Worm (Caenorhabditis elegans): ENCODE results near the gene F49C5.10.

DNA sequence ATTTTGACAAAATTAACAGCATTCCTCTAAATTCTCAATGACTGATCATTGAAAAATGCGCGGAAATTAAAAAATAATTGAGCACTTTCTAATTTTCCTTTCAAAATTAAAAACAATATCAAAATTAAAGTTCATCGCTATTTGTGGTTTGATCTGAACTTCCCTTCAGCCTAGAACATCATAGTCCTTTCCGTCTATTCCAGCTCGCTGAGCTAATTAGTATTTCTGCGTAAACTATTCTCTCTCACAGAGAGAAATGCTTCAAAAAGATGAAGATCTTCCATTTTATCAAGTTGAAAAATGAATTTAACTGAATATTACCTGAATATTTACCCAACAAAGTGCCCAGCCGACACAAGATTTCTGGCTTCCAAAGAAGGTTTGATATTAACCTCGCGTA is 39.5 kb upstream of the F49C5.10 start, which contains the start of gene srh-68:
- TF ChIP-seq ets-7 (tag; optimal IDR thresholded peaks at IDR 0.05) (no peak), tra-4 (tag; optimal IDR thresholded peaks at IDR 0.05) (no peak), hmbx-1 (tag; optimal IDR thresholded peaks at IDR 0.05) (no peak)
